Worm (Caenorhabditis elegans): ENCODE measurements around the gene str-256.

The str-256 gene

DNA sequence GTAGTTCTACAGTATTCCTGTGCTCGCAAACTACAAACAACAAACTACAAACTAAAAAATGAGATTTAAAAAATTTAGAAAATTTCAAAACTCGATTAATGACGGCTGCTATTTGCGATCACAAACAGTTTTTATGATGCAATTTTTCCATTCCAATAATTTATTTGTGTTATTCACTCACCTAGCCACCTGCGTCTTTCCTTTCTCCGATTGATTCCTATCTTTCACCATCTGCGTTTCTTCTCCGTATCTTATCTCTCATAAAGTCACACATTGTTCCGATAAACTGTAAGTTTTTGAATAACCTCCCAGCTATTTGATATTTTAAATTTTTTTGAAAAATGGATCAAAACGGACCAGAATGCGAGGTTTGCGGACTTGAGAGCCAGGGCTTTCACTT is 33.0 kb upstream of the str-256 start, which contains the start of gene nhr-132 (continued):
- TF ChIP-seq pqm-1 (tag; optimal IDR thresholded peaks at IDR 0.05) (no peak), vab-15 (tag; optimal IDR thresholded peaks at IDR 0.05) (no peak), swsn-7 (tag; optimal IDR thresholded peaks at IDR 0.05) (no peak), alr-1 (tag; optimal IDR thresholded peaks at IDR 0.05; ENCODE audit: borderline replicate concordance) (no peak), zip-4 (GFP tag; optimal IDR thresholded peaks at IDR 0.05) (no peak), jun-1 (tag; optimal IDR thresholded peaks at IDR 0.05) (no peak), ceh-88 (GFP tag; IDR thresholded peaks at IDR 0.05) (no peak), ceh-63 (GFP tag; optimal IDR thresholded peaks at IDR 0.05) (no peak), snpc-4 (tag; optimal IDR thresholded peaks at IDR 0.05) (no peak), nhr-90 (tag; optimal IDR thresholded peaks at IDR 0.05; ENCODE audit: poor library complexity) (peak; percentile 13), fkh-8 (tag; optimal IDR thresholded peaks at IDR 0.05) (no peak), tbx-2 (tag; optimal IDR thresholded peaks at IDR 0.05) (no peak), aha-1 (tag; optimal IDR thresholded peaks at IDR 0.05) (no peak), lin-35 (GFP tag; optimal IDR thresholded peaks at IDR 0.05) (peak in 1 of 2 experiments; percentile 44), sox-4 (tag; optimal IDR thresholded peaks at IDR 0.05) (no peak), snu-23 (GFP tag; optimal IDR thresholded peaks at IDR 0.05) (peak; percentile 57), unc-62 (GFP tag; optimal IDR thresholded peaks at IDR 0.05) (no peak), tlp-1 (tag; optimal IDR thresholded peaks at IDR 0.05) (no peak), nhr-237 (tag; optimal IDR thresholded peaks at IDR 0.05) (no peak), ets-5 (GFP tag; IDR thresholded peaks at IDR 0.05) (no peak), ceh-90 (tag; optimal IDR thresholded peaks at IDR 0.05) (no peak), C04F5.9 (tag; optimal IDR thresholded peaks at IDR 0.05) (no peak), nhr-71 (tag; optimal IDR thresholded peaks at IDR 0.05) (no peak), dsc-1 (tag; optimal IDR thresholded peaks at IDR 0.05) (no peak), egl-13 (tag; optimal IDR thresholded peaks at IDR 0.05) (no peak), C16A3.4 (tag; optimal IDR thresholded peaks at IDR 0.05) (no peak), blmp-1 (tag; optimal IDR thresholded peaks at IDR 0.05) (peak; percentile 43), F16B12.6 (tag; optimal IDR thresholded peaks at IDR 0.05) (no peak), nhr-11 (tag; optimal IDR thresholded peaks at IDR 0.05) (no peak), Y116A8C.19 (tag; optimal IDR thresholded peaks at IDR 0.05; ENCODE audit: borderline replicate concordance) (no peak), isw-1 (GFP tag; IDR thresholded peaks at IDR 0.05) (no peak), nhr-76 (tag; optimal IDR thresholded peaks at IDR 0.05) (no peak), efl-3 (GFP tag; optimal IDR thresholded peaks at IDR 0.05) (no peak), ama-1 (optimal IDR thresholded peaks at IDR 0.05) (no peak), lir-3 (tag; optimal IDR thresholded peaks at IDR 0.05; ENCODE audit: poor library complexity) (no peak), zag-1 (tag; optimal IDR thresholded peaks at IDR 0.05) (no peak), hlh-4 (tag; optimal IDR thresholded peaks at IDR 0.05) (no peak), sup-37 (GFP tag; optimal IDR thresholded peaks at IDR 0.05) (no peak), C34B4.2 (tag; optimal IDR thresholded peaks at IDR 0.05) (no peak), lin-39 (tag; optimal IDR thresholded peaks at IDR 0.05) (no peak), nhr-77 (tag; optimal IDR thresholded peaks at IDR 0.05) (peak; percentile 28), efl-1 (optimal IDR thresholded peaks at IDR 0.05) (peak in 1 of 2 experiments; percentile 1), efl-1 (GFP tag; optimal IDR thresholded peaks at IDR 0.05 in 1 of 2) (no peak), xbp-1 (tag; optimal IDR thresholded peaks at IDR 0.05) (no peak), rnt-1 (tag; optimal IDR thresholded peaks at IDR 0.05) (no peak)

DNA sequence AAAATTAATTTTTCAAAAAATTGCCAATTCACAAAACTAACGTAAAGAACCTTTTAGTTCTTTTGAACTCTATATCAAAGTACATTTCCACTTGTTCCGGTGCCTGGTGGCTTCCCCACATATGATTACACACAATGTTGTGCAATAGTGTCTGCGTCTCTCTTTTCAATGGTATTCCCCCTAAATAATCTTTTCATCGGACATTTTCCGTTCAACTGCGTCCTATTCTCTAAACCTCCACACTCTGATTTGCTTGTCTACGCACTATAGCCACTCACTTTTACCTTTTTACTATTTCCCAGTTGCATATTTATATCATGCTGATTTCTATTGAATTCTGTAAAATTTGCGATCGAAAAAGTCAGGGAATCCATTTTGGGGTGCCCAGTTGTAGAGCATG is 30.9 kb upstream of the str-256 start, which contains the start of gene nhr-58:
nhr-58 (plus strand) TSS at position 214 of the 400 bp plus-strand sequence.
- TF ChIP-seq pag-3 (tag; optimal IDR thresholded peaks at IDR 0.05; ENCODE audit: borderline replicate concordance, insufficient read depth), result no peak
- TF ChIP-seq ceh-8 (GFP tag; optimal IDR thresholded peaks at IDR 0.05), result no peak
- no peak for TF ChIP-seq zip-4 (GFP tag; optimal IDR thresholded peaks at IDR 0.05)
- TF ChIP-seq dpl-1 (GFP tag; optimal IDR thresholded peaks at IDR 0.05), result peak in 2 of 3 experiments; percentile 8 to 17
- no peak for TF ChIP-seq ceh-63 (GFP tag; optimal IDR thresholded peaks at IDR 0.05)
- TF ChIP-seq nhr-47 (tag; optimal IDR thresholded peaks at IDR 0.05), result no peak
- no peak for TF ChIP-seq mab-9 (GFP tag; IDR thresholded peaks at IDR 0.05)
- peak in 1 of 2 experiments; percentile 59 for TF ChIP-seq lin-35 (GFP tag; optimal IDR thresholded peaks at IDR 0.05)
- TF ChIP-seq nhr-28 (tag; optimal IDR thresholded peaks at IDR 0.05), result no peak
- TF ChIP-seq F16B12.6 (tag; optimal IDR thresholded peaks at IDR 0.05), result no peak
- peak; percentile 76 for TF ChIP-seq nhr-71 (tag; optimal IDR thresholded peaks at IDR 0.05)
- peak; percentile 77 for TF ChIP-seq nhr-20 (tag; optimal IDR thresholded peaks at IDR 0.05)
- no peak for TF ChIP-seq unc-30 (tag; optimal IDR thresholded peaks at IDR 0.05)
- TF ChIP-seq ceh-90 (tag; optimal IDR thresholded peaks at IDR 0.05), result no peak
- TF ChIP-seq efl-1 (optimal IDR thresholded peaks at IDR 0.05), result peak; percentile 26 to 27
- TF ChIP-seq efl-1 (GFP tag; optimal IDR thresholded peaks at IDR 0.05 in 1 of 2), result no peak
- no peak for TF ChIP-seq lsy-2 (tag; optimal IDR thresholded peaks at IDR 0.05)
- TF ChIP-seq nhr-77 (tag; optimal IDR thresholded peaks at IDR 0.05), result peak; percentile 64
- TF ChIP-seq ztf-4 (tag; optimal IDR thresholded peaks at IDR 0.05), result peak; percentile 27
- TF ChIP-seq ets-5 (GFP tag; IDR thresholded peaks at IDR 0.05), result no peak

All from whole organism, L1 larva.